Worm (Caenorhabditis elegans): ENCODE data around the gene C55C3.3.
A peak's percentile ranks its signal among the peaks of the same experiment; 100 is the strongest.

The C55C3.3 gene

DNA sequence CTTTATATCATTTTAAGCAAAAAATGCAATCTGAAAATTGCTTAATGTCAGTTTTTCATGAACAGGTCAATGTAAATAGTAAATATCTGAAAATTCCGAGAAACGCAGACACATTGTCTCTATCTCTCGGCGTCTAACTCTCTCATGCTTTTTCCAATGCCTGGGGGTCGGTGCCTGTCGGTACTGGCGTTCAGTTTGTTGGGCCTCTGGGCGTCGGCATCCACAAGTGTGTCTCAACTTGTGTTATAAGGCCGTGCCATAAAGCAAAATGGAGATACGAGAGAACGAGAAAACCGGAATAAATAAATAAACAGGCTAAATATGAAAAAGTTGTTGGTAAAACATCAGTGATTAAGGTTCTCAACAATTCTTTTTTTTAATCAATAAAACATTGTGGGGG lies 17.9 kb upstream of the C55C3.3 start (continued):
- no peak for TF ChIP-seq blmp-1 (tag; optimal IDR thresholded peaks at IDR 0.05; ENCODE audit: insufficient read depth)
- no peak for TF ChIP-seq ztf-1 (GFP tag; conservative IDR thresholded peaks at IDR 0.05)
- no peak for TF ChIP-seq lin-39 (tag; optimal IDR thresholded peaks at IDR 0.05)
- TF ChIP-seq peb-1 (tag; optimal IDR thresholded peaks at IDR 0.05) = no peak
- TF ChIP-seq ztf-11 (tag; optimal IDR thresholded peaks at IDR 0.05) = no peak
- no peak for TF ChIP-seq nhr-237 (tag; optimal IDR thresholded peaks at IDR 0.05)
- TF ChIP-seq sma-9 (GFP tag; optimal IDR thresholded peaks at IDR 0.05) = peak; percentile 49
- TF ChIP-seq sma-9 (tag; optimal IDR thresholded peaks at IDR 0.05) = no peak
- no peak for TF ChIP-seq egl-27 (tag; optimal IDR thresholded peaks at IDR 0.05)
- TF ChIP-seq nhr-129 (tag; optimal IDR thresholded peaks at IDR 0.05) = peak; percentile 21

DNA sequence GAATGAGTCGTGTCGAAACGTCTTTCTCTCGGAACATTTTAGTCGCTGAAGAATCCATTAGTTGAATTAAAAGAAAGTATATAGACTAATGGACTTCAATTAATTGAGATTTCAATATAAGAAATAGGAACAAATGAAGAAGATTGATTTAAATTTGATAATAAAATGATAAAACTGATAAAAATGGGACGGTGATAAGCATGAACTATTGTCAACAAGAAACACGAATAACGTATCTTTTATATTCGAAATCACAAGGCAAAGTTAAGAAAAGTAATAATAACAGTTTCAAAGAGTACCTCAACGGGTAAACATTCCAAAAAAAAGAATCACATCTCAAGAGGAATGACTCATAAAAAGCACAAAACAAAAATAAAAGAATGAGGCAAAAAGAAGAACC lies 15.6 kb upstream of the C55C3.3 start, which contains the start of gene T19E7.6:
TSS of gene T19E7.6 (minus strand) at position 45 of the 400 bp plus-strand sequence.
- TF ChIP-seq ztf-4 (tag; optimal IDR thresholded peaks at IDR 0.05) (no peak), mbf-1 (tag; optimal IDR thresholded peaks at IDR 0.05) (no peak), fos-1 (tag; optimal IDR thresholded peaks at IDR 0.05) (peak; percentile 33)

DNA sequence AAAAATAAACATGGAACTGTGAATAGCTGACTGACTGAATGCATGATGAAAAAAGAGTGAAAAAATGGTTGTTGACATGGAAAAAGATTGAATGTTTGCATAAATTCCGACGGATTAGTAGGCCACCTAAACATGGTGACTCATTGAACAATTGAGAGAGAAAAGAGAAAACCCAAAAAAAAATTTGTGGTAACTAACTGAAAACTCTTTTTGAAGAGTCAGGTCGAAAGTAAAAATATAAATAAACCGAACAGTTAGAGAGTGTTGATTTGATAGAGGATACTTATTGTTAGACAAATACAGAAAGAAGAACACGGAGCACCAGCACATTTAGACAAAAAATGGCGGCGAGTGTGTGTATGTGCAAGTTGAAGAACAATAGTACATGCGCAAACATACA lies 13.8 kb upstream of the C55C3.3 start:
- no peak for TF ChIP-seq lsy-2 (tag; optimal IDR thresholded peaks at IDR 0.05)
- TF ChIP-seq peb-1 (tag; optimal IDR thresholded peaks at IDR 0.05) = no peak
- TF ChIP-seq crh-2 (tag; optimal IDR thresholded peaks at IDR 0.05) = no peak
- TF ChIP-seq F13H6.1 (tag; optimal IDR thresholded peaks at IDR 0.05) = peak; percentile 62
- TF ChIP-seq ztf-4 (tag; optimal IDR thresholded peaks at IDR 0.05) = no peak
- TF ChIP-seq nhr-10 (tag; optimal IDR thresholded peaks at IDR 0.05) = no peak

DNA sequence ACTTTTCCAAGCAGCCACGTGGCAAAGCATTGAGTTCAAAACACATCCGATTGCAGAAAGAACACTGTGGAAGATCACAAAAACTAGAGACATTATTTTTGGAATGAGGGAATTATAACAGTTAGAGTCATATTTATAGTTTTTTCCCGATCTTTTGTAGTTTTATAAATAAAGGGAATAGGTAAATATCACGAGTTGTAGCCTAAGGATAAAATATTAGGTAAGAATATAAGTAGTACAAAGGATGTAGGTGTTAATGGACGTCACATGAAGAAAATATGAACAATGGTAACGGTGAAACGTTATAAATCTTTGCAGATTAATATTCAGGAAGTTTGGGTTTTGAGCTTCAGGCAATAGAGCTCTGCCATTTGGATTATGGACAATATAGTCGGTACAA lies 10.7 kb upstream of the C55C3.3 start, which contains the start of gene srd-5:
TSS of gene srd-5 (minus strand) at position 101 of the 400 bp plus-strand sequence.
- TF ChIP-seq sem-4 (tag; optimal IDR thresholded peaks at IDR 0.05) = no peak
- TF ChIP-seq elt-1 (tag; optimal IDR thresholded peaks at IDR 0.05) = no peak
- TF ChIP-seq ceh-82 (tag; optimal IDR thresholded peaks at IDR 0.05) = no peak
- no peak for TF ChIP-seq fos-1 (tag; optimal IDR thresholded peaks at IDR 0.05)
- no peak for TF ChIP-seq nhr-25 (tag; optimal IDR thresholded peaks at IDR 0.05)
- no peak for TF ChIP-seq C34F6.9 (tag; optimal IDR thresholded peaks at IDR 0.05)
- TF ChIP-seq ceh-16 (tag; optimal IDR thresholded peaks at IDR 0.05) = no peak
- no peak for TF ChIP-seq unc-62 (GFP tag; optimal IDR thresholded peaks at IDR 0.05)
- TF ChIP-seq zag-1 (tag; optimal IDR thresholded peaks at IDR 0.05) = no peak
- no peak for TF ChIP-seq unc-55 (GFP tag; optimal IDR thresholded peaks at IDR 0.05)
- no peak for TF ChIP-seq skn-1 (tag; optimal IDR thresholded peaks at IDR 0.05)

DNA sequence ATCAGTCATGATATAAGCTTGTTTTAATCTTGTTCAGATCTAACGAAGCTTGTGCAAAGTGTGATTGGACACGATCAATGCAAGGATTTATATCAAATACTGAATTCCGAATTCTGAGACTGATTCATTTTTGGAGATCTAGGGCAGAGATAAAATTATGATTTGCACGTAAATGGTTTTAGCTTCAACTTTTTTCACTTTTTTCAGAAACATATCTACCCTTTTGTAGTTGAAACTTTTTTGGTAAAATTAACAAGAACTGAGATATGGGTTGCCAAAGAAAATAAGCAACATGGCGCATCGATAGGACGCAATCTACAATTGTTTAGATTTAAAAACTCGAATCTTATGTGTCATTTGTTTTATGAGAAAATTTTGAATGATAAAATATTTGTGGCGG lies 7.0 kb upstream of the C55C3.3 start, which contains the start of gene C55C3.4:
TSS of gene C55C3.4 (minus strand) at position 101 of the 400 bp plus-strand sequence.
- TF ChIP-seq ZK546.5 (tag; optimal IDR thresholded peaks at IDR 0.05) (no peak), ztf-4 (tag; optimal IDR thresholded peaks at IDR 0.05) (no peak), mab-5 (tag; optimal IDR thresholded peaks at IDR 0.05) (no peak), peb-1 (tag; optimal IDR thresholded peaks at IDR 0.05) (no peak), lsy-2 (tag; optimal IDR thresholded peaks at IDR 0.05) (no peak), sem-4 (tag; optimal IDR thresholded peaks at IDR 0.05) (no peak), elt-1 (tag; optimal IDR thresholded peaks at IDR 0.05) (no peak)

DNA sequence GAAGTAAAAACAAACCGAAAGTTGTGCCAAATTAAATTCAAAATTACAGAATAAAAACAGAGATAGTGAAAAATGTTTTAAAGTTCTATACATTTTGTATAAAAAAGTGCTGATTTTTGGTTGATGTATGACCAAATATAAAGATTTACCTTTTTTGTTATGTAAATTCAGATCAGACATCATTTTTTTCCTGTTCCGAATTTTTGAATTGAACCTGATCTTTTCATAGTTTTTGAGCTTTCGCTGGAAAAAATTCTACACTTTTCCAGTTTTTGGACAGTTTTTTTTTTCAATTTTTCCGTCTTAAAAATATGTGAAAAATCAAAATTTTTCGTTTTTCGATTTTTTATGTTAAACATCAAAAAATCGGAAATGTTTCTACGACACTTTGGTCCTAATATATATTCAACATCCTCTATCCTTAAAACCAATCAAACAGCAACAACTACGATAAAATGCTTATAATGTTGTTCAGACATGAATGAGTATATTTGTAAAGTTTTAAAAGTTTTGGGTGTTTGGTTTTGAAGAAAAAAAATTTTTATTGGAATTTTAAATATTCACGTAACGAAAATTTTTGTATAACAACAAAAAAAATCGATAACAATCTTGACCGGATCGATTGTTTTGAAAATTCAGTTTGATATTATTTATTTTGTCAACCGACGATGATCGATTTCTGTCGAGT lies 2.4 kb upstream of the C55C3.3 start, which contains the start of the genes C55C3.7 and C55C3.6:
TSS of gene C55C3.7 (minus strand) at position 101 of the 688 bp plus-strand sequence.
TSS of gene C55C3.6 (plus strand) at position 638 of the 688 bp plus-strand sequence.
- TF ChIP-seq crh-2 (tag; optimal IDR thresholded peaks at IDR 0.05) (no peak), zag-1 (tag; optimal IDR thresholded peaks at IDR 0.05) (no peak), dmd-4 (tag; optimal IDR thresholded peaks at IDR 0.05) (no peak), sma-9 (GFP tag; optimal IDR thresholded peaks at IDR 0.05) (no peak), sma-9 (tag; optimal IDR thresholded peaks at IDR 0.05) (no peak), peb-1 (tag; optimal IDR thresholded peaks at IDR 0.05) (no peak), gmeb-1 (tag; optimal IDR thresholded peaks at IDR 0.05) (no peak), aly-2 (tag; optimal IDR thresholded peaks at IDR 0.05) (no peak), F13H6.1 (tag; optimal IDR thresholded peaks at IDR 0.05) (no peak), nhr-25 (tag; optimal IDR thresholded peaks at IDR 0.05) (no peak)
